Fruit fly (Drosophila melanogaster) whole organism, embryonic: Measurements from ENCODE around the gene bark.

Experiments
- Blimp-1 ChIP-seq: fragments of 200-800 bp; sonication (Bioruptor generic); optimal IDR thresholded peaks from 3 replicates; lab custom pipeline; 2018; ENCODE audit warnings: missing biosample characterization, missing genetic modification characterization, mild to moderate bottlenecking, moderate library complexity, missing genetic modification reagents
- CG10147 ChIP-seq: fragments of 200-800 bp; sonication (Bioruptor generic); optimal IDR thresholded peaks from 2 replicates; lab custom pipeline; 2019; ENCODE audit warnings: missing biosample characterization, mild to moderate bottlenecking, missing genetic modification characterization, moderate library complexity
- CG10366 ChIP-seq: fragments of 200-800 bp; sonication (Bioruptor generic); IDR thresholded peaks from 2 replicates; pipeline ENCODE4 v1.3.6; 2022; ENCODE audit warnings: missing biosample characterization, missing genetic modification characterization
- CG10979 ChIP-seq: fragments of 200-800 bp; sonication (Bioruptor generic); optimal IDR thresholded peaks from 2 replicates; lab custom pipeline; 2018; ENCODE audit warnings: missing biosample characterization, mild to moderate bottlenecking, missing genetic modification characterization, moderate library complexity
- CG11696 ChIP-seq: fragments of 200-800 bp; sonication (Bioruptor generic); IDR thresholded peaks from 2 replicates; pipeline ENCODE4 v1.3.6; 2022; ENCODE audit warnings: missing biosample characterization, missing genetic modification characterization
- CG12236 ChIP-seq: fragments of 200-800 bp; sonication (Bioruptor generic); optimal IDR thresholded peaks from 2 replicates; lab custom pipeline; 2016; ENCODE audit warnings: missing biosample characterization, missing genetic modification characterization
- CG13123 ChIP-seq: fragments of 200-800 bp; sonication (Bioruptor generic); optimal IDR thresholded peaks from 2 replicates; lab custom pipeline; 2016; ENCODE audit warnings: missing biosample characterization, missing genetic modification characterization
- CG15269 ChIP-seq: fragments of 200-800 bp; sonication (Bioruptor generic); optimal IDR thresholded peaks from 2 replicates; lab custom pipeline; 2018; ENCODE audit warnings: missing biosample characterization, mild to moderate bottlenecking, missing genetic modification characterization, moderate library complexity
- CG1529 ChIP-seq: fragments of 200-800 bp; sonication (Bioruptor generic); optimal IDR thresholded peaks from 3 replicates; lab custom pipeline; 2018; ENCODE audit warnings: missing biosample characterization, missing genetic modification characterization
- CG15514 ChIP-seq: fragments of 200-800 bp; sonication (Bioruptor generic); optimal IDR thresholded peaks from 3 replicates; lab custom pipeline; 2017; ENCODE audit warnings: missing biosample characterization, missing genetic modification characterization, mild to moderate bottlenecking, moderate library complexity, missing genetic modification reagents
- CG16863 ChIP-seq: fragments of 200-800 bp; sonication (Bioruptor generic); optimal IDR thresholded peaks from 3 replicates; lab custom pipeline; 2016; ENCODE audit warnings: missing biosample characterization, missing genetic modification characterization
- CG17568 ChIP-seq: fragments of 200-800 bp; sonication (Bioruptor generic); optimal IDR thresholded peaks from 2 replicates; lab custom pipeline; 2018; ENCODE audit warnings: missing biosample characterization, mild to moderate bottlenecking, missing genetic modification characterization, moderate library complexity
- CG1792 ChIP-seq: fragments of 200-800 bp; sonication (Bioruptor generic); optimal IDR thresholded peaks from 2 replicates; lab custom pipeline; 2016; ENCODE audit warnings: missing biosample characterization, missing genetic modification characterization
- CG18476 ChIP-seq: fragments of 200-800 bp; sonication (Bioruptor generic); optimal IDR thresholded peaks from 2 replicates; lab custom pipeline; 2016; ENCODE audit warnings: missing biosample characterization, mild to moderate bottlenecking, missing genetic modification characterization
- CG18764 ChIP-seq: fragments of 200-800 bp; sonication (Bioruptor generic); optimal IDR thresholded peaks from 3 replicates; lab custom pipeline; 2016; ENCODE audit warnings: missing biosample characterization, missing genetic modification characterization
- CG33213 ChIP-seq: fragments of 200-800 bp; sonication (Bioruptor generic); optimal IDR thresholded peaks from 3 replicates; lab custom pipeline; 2016; ENCODE audit warnings: missing biosample characterization, missing genetic modification characterization
- CG34376 ChIP-seq: fragments of 200-800 bp; sonication (Bioruptor generic); optimal IDR thresholded peaks from 2 replicates; lab custom pipeline; 2018; ENCODE audit warnings: missing biosample characterization, mild to moderate bottlenecking, missing genetic modification characterization
- CG4730 ChIP-seq: fragments of 200-800 bp; sonication (Bioruptor generic); IDR thresholded peaks from 2 replicates; pipeline ENCODE4 v1.3.6; 2022; ENCODE audit warnings: missing biosample characterization, missing genetic modification characterization
- CG7745 ChIP-seq: fragments of 200-800 bp; sonication (Bioruptor generic); optimal IDR thresholded peaks from 2 replicates; lab custom pipeline; 2018; ENCODE audit warnings: missing biosample characterization, mild to moderate bottlenecking, missing genetic modification characterization, moderate library complexity
- CG7786 ChIP-seq: fragments of 200-800 bp; sonication (Bioruptor generic); optimal IDR thresholded peaks from 2 replicates; lab custom pipeline; 2016; ENCODE audit warnings: missing biosample characterization, missing genetic modification characterization
- CG8290 ChIP-seq, 3 experiments: fragments of 200-800 bp; sonication (Bioruptor generic); optimal IDR thresholded peaks; 2 replicates each; lab custom pipeline; 2016 to 2019; ENCODE audit warnings: missing biosample characterization in 3 of 3, missing genetic modification characterization in 3 of 3, mild to moderate bottlenecking in 2 of 3, moderate library complexity in 1 of 3
- Doc2 ChIP-seq: fragments of 200-800 bp; sonication (Bioruptor generic); IDR thresholded peaks from 2 replicates; pipeline ENCODE4 v1.3.6; 2022; ENCODE audit warnings: missing biosample characterization, missing genetic modification characterization
- ERR ChIP-seq: fragments of 200-800 bp; sonication (Bioruptor generic); optimal IDR thresholded peaks from 2 replicates; lab custom pipeline; 2016; ENCODE audit warnings: missing biosample characterization, missing genetic modification characterization
- Elba2 ChIP-seq: fragments of 200-800 bp; sonication (Bioruptor generic); optimal IDR thresholded peaks from 3 replicates; lab custom pipeline; 2016; ENCODE audit warnings: missing biosample characterization, missing genetic modification characterization
- Ets65A ChIP-seq: fragments of 200-800 bp; sonication (Bioruptor generic); peaks from one replicate; lab custom pipeline; 2016; ENCODE audit warnings: missing biosample characterization, missing genetic modification characterization
- HLH3B ChIP-seq: fragments of 200-800 bp; sonication (Bioruptor generic); IDR thresholded peaks from 2 replicates; pipeline ENCODE4 v1.3.6; 2022; ENCODE audit warnings: missing biosample characterization, missing genetic modification characterization
- Hand ChIP-seq: fragments of 200-800 bp; sonication (Bioruptor generic); optimal IDR thresholded peaks from 2 replicates; lab custom pipeline; 2017; ENCODE audit warnings: mild to moderate bottlenecking, missing biosample characterization, missing genetic modification reagents, missing genetic modification characterization
- Jarid2 ChIP-seq: fragments of 200-800 bp; sonication (Bioruptor generic); optimal IDR thresholded peaks from 3 replicates; lab custom pipeline; 2017; ENCODE audit warnings: mild to moderate bottlenecking, missing biosample characterization, missing genetic modification reagents, missing genetic modification characterization
- Med ChIP-seq: fragments of 200-800 bp; sonication (Bioruptor generic); peaks from one replicate; lab custom pipeline; 2016; ENCODE audit warnings: missing biosample characterization, missing genetic modification characterization, mild to moderate bottlenecking, inconsistent platforms, moderate library complexity
- Mes4 ChIP-seq: fragments of 200-800 bp; sonication (Bioruptor generic); optimal IDR thresholded peaks from 2 replicates; lab custom pipeline; 2016; ENCODE audit warnings: missing biosample characterization, missing genetic modification characterization
- PHDP ChIP-seq: fragments of 200-800 bp; sonication (Bioruptor generic); optimal IDR thresholded peaks from 3 replicates; lab custom pipeline; 2018; ENCODE audit warnings: missing biosample characterization, mild to moderate bottlenecking, missing genetic modification characterization, moderate library complexity
- Pdp1 ChIP-seq, 2 experiments: fragments of 200-800 bp; sonication (Bioruptor generic); optimal IDR thresholded peaks; 3 replicates each; lab custom pipeline; 2016; ENCODE audit warnings: missing biosample characterization in 2 of 2, missing genetic modification characterization in 2 of 2, mild to moderate bottlenecking in 1 of 2, moderate library complexity in 1 of 2
- Six4 ChIP-seq: fragments of 200-800 bp; sonication (Bioruptor generic); optimal IDR thresholded peaks from 2 replicates; lab custom pipeline; 2016; ENCODE audit warnings: missing biosample characterization, missing genetic modification characterization
- bigmax ChIP-seq: fragments of 200-800 bp; sonication (Bioruptor generic); optimal IDR thresholded peaks from 2 replicates; lab custom pipeline; 2018; ENCODE audit warnings: missing biosample characterization, mild to moderate bottlenecking, missing genetic modification characterization
- crol ChIP-seq: fragments of 200-800 bp; sonication (Bioruptor generic); IDR thresholded peaks from 2 replicates; pipeline ENCODE4 v1.3.6; 2022; ENCODE audit warnings: missing biosample characterization, missing genetic modification characterization
- crp ChIP-seq, 2 experiments: fragments of 200-800 bp; sonication (Bioruptor generic); optimal IDR thresholded peaks; 2 replicates in 1 of 2; 3 replicates in 1 of 2; lab custom pipeline; 2017; ENCODE audit warnings: missing biosample characterization in 2 of 2, missing genetic modification characterization in 2 of 2, mild to moderate bottlenecking in 1 of 2, moderate library complexity in 1 of 2
- cwo ChIP-seq: fragments of 200-800 bp; sonication (Bioruptor generic); optimal IDR thresholded peaks from 3 replicates; lab custom pipeline; 2017; ENCODE audit warnings: missing biosample characterization, missing genetic modification characterization, mild to moderate bottlenecking, moderate library complexity, missing genetic modification reagents
- gem ChIP-seq: fragments of 200-800 bp; sonication (Bioruptor generic); optimal IDR thresholded peaks from 2 replicates; lab custom pipeline; 2019; ENCODE audit warnings: missing biosample characterization, mild to moderate bottlenecking, missing genetic modification characterization, moderate library complexity
- gfzf ChIP-seq: fragments of 200-800 bp; sonication (Bioruptor generic); optimal IDR thresholded peaks from 2 replicates; lab custom pipeline; 2016; ENCODE audit warnings: missing biosample characterization, mild to moderate bottlenecking, missing genetic modification characterization, moderate library complexity
- inv ChIP-seq: fragments of 200-800 bp; sonication (Bioruptor generic); IDR thresholded peaks from 2 replicates; pipeline ENCODE4 v1.3.6; 2022; ENCODE audit warnings: missing biosample characterization, missing genetic modification characterization; ENCODE audit not compliant: partially characterized antibody
- mam ChIP-seq: fragments of 200-800 bp; sonication (Bioruptor generic); optimal IDR thresholded peaks from 3 replicates; lab custom pipeline; 2016; ENCODE audit warnings: missing biosample characterization, missing genetic modification characterization
- peb ChIP-seq: fragments of 200-800 bp; sonication (Bioruptor generic); IDR thresholded peaks from 2 replicates; pipeline ENCODE4 v1.3.6; 2022; ENCODE audit warnings: missing biosample characterization, missing genetic modification characterization
- sc ChIP-seq, 3 experiments: fragments of >200 bp in 2 of 3; fragments of 200-800 bp in 1 of 3; sonication (Bioruptor generic) in 1 of 3; optimal IDR thresholded peaks; 2 replicates in 2 of 3; 3 replicates in 1 of 3; lab custom pipeline; 2017; ENCODE audit warnings: mild to moderate bottlenecking in 1 of 3, missing biosample characterization in 1 of 3, missing genetic modification characterization in 1 of 3, missing genetic modification reagents in 1 of 3
- sisA ChIP-seq: fragments of 200-800 bp; sonication (Bioruptor generic); IDR thresholded peaks from 2 replicates; pipeline ENCODE4 v1.3.6; 2022; ENCODE audit warnings: missing biosample characterization, missing genetic modification characterization
- unc-4 ChIP-seq: fragments of 200-800 bp; sonication (Bioruptor generic); IDR thresholded peaks from 2 replicates; pipeline ENCODE4 v1.3.6; 2022; ENCODE audit warnings: missing biosample characterization, missing genetic modification characterization; ENCODE audit not compliant: partially characterized antibody

Gene bark

dm6 chr2L:3805274-3806196 is 18.6 kb downstream of the bark start (continued):
- no peak for TF ChIP-seq CG34376 (GFP tag; lab: Kevin White, UChicago)
- TF ChIP-seq CG1529 (GFP tag; lab: Kevin White, UChicago) = no peak
- no peak for TF ChIP-seq CG11696 (GFP tag; lab: Robert Waterston, UW)
- TF ChIP-seq crp (GFP tag; optimal IDR thresholded peaks at IDR 0.05; lab: Kevin White, UChicago) = no peak
- TF ChIP-seq CG8290 (GFP tag; optimal IDR thresholded peaks at IDR 0.05; lab: Kevin White, UChicago) = no peak
- TF ChIP-seq CG8290 (tag; optimal IDR thresholded peaks at IDR 0.05; lab: Kevin White, UChicago) = peak in 1 of 2 experiments; percentile 44
- peak; percentile 59 for TF ChIP-seq Blimp-1
- TF ChIP-seq sisA = peak; percentile 24; the same call in 1 of the 2 replicates
- peak; percentile 19 for TF ChIP-seq Six4 (GFP tag; lab: Kevin White, UChicago)
- TF ChIP-seq Elba2 = no peak
- peak in 1 of 2 experiments; percentile 54 for TF ChIP-seq Pdp1 (GFP tag; optimal IDR thresholded peaks at IDR 0.05; lab: Kevin White, UChicago)
- no peak for TF ChIP-seq Doc2 (GFP tag; lab: Robert Waterston, UW)
- TF ChIP-seq mam (GFP tag; lab: Kevin White, UChicago) = no peak
- TF ChIP-seq cwo (GFP tag; lab: Kevin White, UChicago) = no peak
- no peak for TF ChIP-seq CG13123 (GFP tag; lab: Kevin White, UChicago)
- no peak for TF ChIP-seq Hand (GFP tag; lab: Kevin White, UChicago)
- TF ChIP-seq CG18764 (GFP tag; lab: Kevin White, UChicago) = no peak
- no peak for TF ChIP-seq unc-4 (GFP tag; lab: Robert Waterston, UW)
- no peak; the same call in 1 of the 2 replicates for TF ChIP-seq peb (GFP tag; lab: Robert Waterston, UW)
- peak; percentile 91 for TF ChIP-seq crol (GFP tag; lab: Robert Waterston, UW)
- peak; percentile 47 for TF ChIP-seq Jarid2 (GFP tag; lab: Kevin White, UChicago)
- no peak for TF ChIP-seq sc (optimal IDR thresholded peaks at IDR 0.05; lab: Kevin White, UChicago)
- no peak for TF ChIP-seq sc (GFP tag; optimal IDR thresholded peaks at IDR 0.05; lab: Kevin White, UChicago)
- peak; percentile 38 for TF ChIP-seq CG10366 (GFP tag; lab: Robert Waterston, UW)
- no peak for TF ChIP-seq CG18476
- TF ChIP-seq Ets65A (GFP tag; lab: Kevin White, UChicago) = peak; percentile 78
- no peak for TF ChIP-seq CG10147 (GFP tag; lab: Kevin White, UChicago)
- TF ChIP-seq CG10979 (tag; lab: Kevin White, UChicago) = peak; percentile 64
- TF ChIP-seq CG7745 (tag; lab: Kevin White, UChicago) = no peak
- no peak for TF ChIP-seq CG1792
- TF ChIP-seq inv (GFP tag; lab: Robert Waterston, UW) = 0 out of 2 replicates have a peak, but pooled peaks have one; percentile 27
- TF ChIP-seq ERR (GFP tag; lab: Kevin White, UChicago) = no peak
- TF ChIP-seq CG4730 = no peak; the same call in 1 of the 2 replicates
- TF ChIP-seq CG12236 (GFP tag; lab: Kevin White, UChicago) = no peak
- TF ChIP-seq CG33213 (GFP tag; lab: Kevin White, UChicago) = no peak
- no peak for TF ChIP-seq PHDP (tag; lab: Kevin White, UChicago)
- no peak for TF ChIP-seq gfzf (GFP tag; lab: Kevin White, UChicago)
- TF ChIP-seq HLH3B (GFP tag; lab: Robert Waterston, UW) = 0 out of 2 replicates have a peak, but pooled peaks have one; percentile 9
- peak; percentile 25 for TF ChIP-seq CG15269 (tag; lab: Kevin White, UChicago)
- TF ChIP-seq CG16863 (GFP tag; lab: Kevin White, UChicago) = no peak
- TF ChIP-seq gem (tag; lab: Kevin White, UChicago) = peak; percentile 68
- TF ChIP-seq CG7786 (GFP tag; lab: Kevin White, UChicago) = no peak
- TF ChIP-seq bigmax (GFP tag; lab: Kevin White, UChicago) = no peak
- TF ChIP-seq CG15514 (GFP tag; lab: Kevin White, UChicago) = no peak
- TF ChIP-seq CG17568 = no peak
- peak; percentile 63 for TF ChIP-seq Med (GFP tag; lab: Kevin White, UChicago)
- TF ChIP-seq Mes4 = no peak
